Fruit fly (Drosophila melanogaster) whole organism, embryonic: Measurements from ENCODE around the gene Galphai.

Experiments used
- Ada2b ChIP-seq: fragments of 200-800 bp; sonication (Bioruptor generic); IDR thresholded peaks from 2 replicates; pipeline ENCODE4 v1.3.6; 2022; ENCODE audit warnings: missing biosample characterization, missing genetic modification characterization
- BEAF-32 ChIP-seq: fragments of 200-800 bp; sonication (Bioruptor generic); optimal IDR thresholded peaks from 3 replicates; lab custom pipeline; 2017; ENCODE audit warnings: missing biosample characterization, missing genetic modification characterization, mild to moderate bottlenecking, moderate library complexity, missing genetic modification reagents
- CG10543 ChIP-seq: fragments of 200-800 bp; sonication (Bioruptor generic); optimal IDR thresholded peaks from 3 replicates; lab custom pipeline; 2017; ENCODE audit warnings: missing biosample characterization, mild to moderate bottlenecking, missing genetic modification characterization, moderate library complexity
- CG11504 ChIP-seq: fragments of 200-800 bp; sonication (Bioruptor generic); optimal IDR thresholded peaks from 3 replicates; lab custom pipeline; 2019; ENCODE audit warnings: missing biosample characterization, mild to moderate bottlenecking, missing genetic modification characterization, moderate library complexity
- CG12104 ChIP-seq: fragments of 200-800 bp; sonication (Bioruptor generic); optimal IDR thresholded peaks from 3 replicates; lab custom pipeline; 2016; ENCODE audit warnings: missing biosample characterization, missing genetic modification characterization
- CG12299 ChIP-seq: fragments of 200-800 bp; sonication (Bioruptor generic); optimal IDR thresholded peaks from 2 replicates; lab custom pipeline; 2018; ENCODE audit warnings: missing biosample characterization, mild to moderate bottlenecking, missing genetic modification characterization
- CG13123 ChIP-seq: fragments of 200-800 bp; sonication (Bioruptor generic); optimal IDR thresholded peaks from 2 replicates; lab custom pipeline; 2016; ENCODE audit warnings: missing biosample characterization, missing genetic modification characterization
- CG13296 ChIP-seq: fragments of 200-800 bp; sonication (Bioruptor generic); optimal IDR thresholded peaks from 3 replicates; lab custom pipeline; 2018; ENCODE audit warnings: missing biosample characterization, mild to moderate bottlenecking, missing genetic modification characterization
- CG13775 ChIP-seq: fragments of 200-800 bp; sonication (Bioruptor generic); optimal IDR thresholded peaks from 3 replicates; lab custom pipeline; 2017; ENCODE audit warnings: missing biosample characterization, mild to moderate bottlenecking, missing genetic modification characterization
- CG1529 ChIP-seq: fragments of 200-800 bp; sonication (Bioruptor generic); optimal IDR thresholded peaks from 3 replicates; lab custom pipeline; 2018; ENCODE audit warnings: missing biosample characterization, missing genetic modification characterization
- CG15479 ChIP-seq: fragments of 200-800 bp; sonication (Bioruptor generic); optimal IDR thresholded peaks from 3 replicates; lab custom pipeline; 2019; ENCODE audit warnings: missing biosample characterization, mild to moderate bottlenecking, missing genetic modification characterization, moderate library complexity
- CG1647 ChIP-seq: fragments of 200-800 bp; sonication (Bioruptor generic); optimal IDR thresholded peaks from 3 replicates; lab custom pipeline; 2016; ENCODE audit warnings: missing biosample characterization, missing genetic modification characterization
- CG17186 ChIP-seq: fragments of 200-800 bp; sonication (Bioruptor generic); optimal IDR thresholded peaks from 3 replicates; lab custom pipeline; 2017; ENCODE audit warnings: missing biosample characterization, missing genetic modification reagents, missing genetic modification characterization
- CG17361 ChIP-seq: fragments of 200-800 bp; sonication (Bioruptor generic); IDR thresholded peaks from 3 replicates; pipeline ENCODE4 v1.3.6; 2022; ENCODE audit warnings: missing biosample characterization, missing genetic modification characterization
- CG2875 ChIP-seq: fragments of 200-800 bp; sonication (Bioruptor generic); optimal IDR thresholded peaks from 2 replicates; lab custom pipeline; 2017; ENCODE audit warnings: missing biosample characterization, mild to moderate bottlenecking, missing genetic modification characterization, missing genetic modification reagents
- CG30431 ChIP-seq: fragments of 200-800 bp; sonication (Bioruptor generic); optimal IDR thresholded peaks from 2 replicates; lab custom pipeline; 2017; ENCODE audit warnings: missing biosample characterization, missing genetic modification characterization
- CG32772 ChIP-seq: fragments of 200-800 bp; sonication (Bioruptor generic); IDR thresholded peaks from 2 replicates; pipeline ENCODE4 v1.3.6; 2022; ENCODE audit warnings: missing biosample characterization, missing genetic modification characterization
- CG34224 ChIP-seq: fragments of 200-800 bp; sonication (Bioruptor generic); IDR thresholded peaks from 3 replicates; pipeline ENCODE4 v1.3.6; 2022; ENCODE audit warnings: missing biosample characterization, missing genetic modification characterization; ENCODE audit not compliant: partially characterized antibody
- CG3726 ChIP-seq: fragments of 200-800 bp; sonication (Bioruptor generic); IDR thresholded peaks from 3 replicates; pipeline ENCODE4, ENCODE4 v1.3.6; 2022; ENCODE audit warnings: missing biosample characterization, missing genetic modification characterization
- CG3838 ChIP-seq: fragments of 200-800 bp; sonication (Bioruptor generic); optimal IDR thresholded peaks from 3 replicates; lab custom pipeline; 2016; ENCODE audit warnings: missing biosample characterization, missing genetic modification characterization
- CG4707 ChIP-seq: fragments of 200-800 bp; sonication (Bioruptor generic); optimal IDR thresholded peaks from 2 replicates; lab custom pipeline; 2018; ENCODE audit warnings: missing biosample characterization, mild to moderate bottlenecking, missing genetic modification characterization, moderate library complexity
- CG5180 ChIP-seq: fragments of 200-800 bp; sonication (Bioruptor generic); optimal IDR thresholded peaks from 3 replicates; lab custom pipeline; 2017; ENCODE audit warnings: missing biosample characterization, missing genetic modification characterization, mild to moderate bottlenecking, moderate library complexity, missing genetic modification reagents
- CG8924 ChIP-seq: fragments of 200-800 bp; optimal IDR thresholded peaks from 3 replicates; lab custom pipeline; 2019; ENCODE audit warnings: missing biosample characterization, mild to moderate bottlenecking, missing genetic modification characterization, moderate library complexity
- CG9797 ChIP-seq: fragments of 200-800 bp; sonication (Bioruptor generic); optimal IDR thresholded peaks from 3 replicates; lab custom pipeline; 2018; ENCODE audit warnings: missing biosample characterization, mild to moderate bottlenecking, missing genetic modification characterization
- CoRest ChIP-seq: fragments of 200-800 bp; sonication (Bioruptor generic); optimal IDR thresholded peaks from 3 replicates; lab custom pipeline; 2018; ENCODE audit warnings: missing biosample characterization, mild to moderate bottlenecking, missing genetic modification characterization, moderate library complexity
- D ChIP-seq, 2 experiments: fragments of 200-800 bp in 1 of 2; fragments of >200 bp in 1 of 2; sonication (Bioruptor generic) in 1 of 2; optimal IDR thresholded peaks; 2 replicates in 1 of 2; 3 replicates in 1 of 2; lab custom pipeline; 2017; ENCODE audit warnings: mild to moderate bottlenecking in 1 of 2, missing biosample characterization in 1 of 2, missing genetic modification characterization in 1 of 2, missing genetic modification reagents in 1 of 2
- D19B ChIP-seq: fragments of 200-800 bp; sonication (Bioruptor generic); optimal IDR thresholded peaks from 2 replicates; lab custom pipeline; 2017; ENCODE audit warnings: missing biosample characterization, mild to moderate bottlenecking, missing genetic modification characterization
- Dfd ChIP-seq, 2 experiments: fragments of >200 bp; optimal IDR thresholded peaks; 2 replicates each; lab custom pipeline; 2017; ENCODE audit warnings: missing biosample characterization in 2 of 2, missing genetic modification characterization in 2 of 2
- Dref ChIP-seq: fragments of 200-800 bp; sonication (Bioruptor generic); IDR thresholded peaks from 2 replicates; pipeline ENCODE4 v1.3.6; 2022; ENCODE audit warnings: missing biosample characterization, missing genetic modification characterization
- Ets65A ChIP-seq: fragments of 200-800 bp; sonication (Bioruptor generic); peaks from one replicate; lab custom pipeline; 2016; ENCODE audit warnings: missing biosample characterization, missing genetic modification characterization
- Opbp ChIP-seq: fragments of 200-800 bp; sonication (Bioruptor generic); IDR thresholded peaks from 3 replicates; pipeline ENCODE4 v1.3.6; 2022; ENCODE audit warnings: missing biosample characterization, missing genetic modification characterization; ENCODE audit not compliant: partially characterized antibody
- Ssrp ChIP-seq: fragments of 200-800 bp; sonication (Bioruptor generic); optimal IDR thresholded peaks from 2 replicates; lab custom pipeline; 2018; ENCODE audit warnings: missing biosample characterization, mild to moderate bottlenecking, missing genetic modification characterization, moderate library complexity
- bab2 ChIP-seq: fragments of 200-800 bp; sonication (Bioruptor generic); optimal IDR thresholded peaks from 2 replicates; lab custom pipeline; 2016; ENCODE audit warnings: missing biosample characterization, missing genetic modification characterization
- dpn ChIP-seq, 2 experiments: fragments of 200-800 bp; sonication (Bioruptor generic); optimal IDR thresholded peaks; 3 replicates each; lab custom pipeline; 2016; ENCODE audit warnings: missing biosample characterization in 2 of 2, missing genetic modification characterization in 2 of 2
- fu2 ChIP-seq: fragments of 200-800 bp; sonication (Bioruptor generic); optimal IDR thresholded peaks from 2 replicates; lab custom pipeline; 2016; ENCODE audit warnings: missing biosample characterization, missing genetic modification characterization
- gsb-n ChIP-seq: fragments of 200-800 bp; sonication (Bioruptor generic); optimal IDR thresholded peaks from 3 replicates; lab custom pipeline; 2018; ENCODE audit warnings: missing biosample characterization, mild to moderate bottlenecking, missing genetic modification characterization
- inv ChIP-seq: fragments of 200-800 bp; sonication (Bioruptor generic); IDR thresholded peaks from 2 replicates; pipeline ENCODE4 v1.3.6; 2022; ENCODE audit warnings: missing biosample characterization, missing genetic modification characterization; ENCODE audit not compliant: partially characterized antibody
- nau ChIP-seq: fragments of 200-800 bp; sonication (Bioruptor generic); optimal IDR thresholded peaks from 3 replicates; lab custom pipeline; 2017; ENCODE audit warnings: missing biosample characterization, mild to moderate bottlenecking, missing genetic modification characterization, missing genetic modification reagents
- nmo ChIP-seq: fragments of 200-800 bp; sonication (Bioruptor generic); optimal IDR thresholded peaks from 2 replicates; lab custom pipeline; 2018; ENCODE audit warnings: missing biosample characterization, mild to moderate bottlenecking, missing genetic modification characterization, moderate library complexity
- otp ChIP-seq: fragments of 200-800 bp; sonication (Bioruptor generic); IDR thresholded peaks from 3 replicates; pipeline ENCODE4, ENCODE4 v1.3.6; 2022; ENCODE audit warnings: missing biosample characterization, missing genetic modification characterization
- pan ChIP-seq, 4 experiments: fragments of >200 bp in 3 of 4; fragments of 200-800 bp in 1 of 4; sonication (Bioruptor generic) in 1 of 4; optimal IDR thresholded peaks in 3 of 4; IDR thresholded peaks in 1 of 4; 2 replicates each; pipeline versions ENCODE4 v1.3.6 to Lab custom; 2017 to 2022; ENCODE audit warnings: missing biosample characterization in 2 of 4, missing genetic modification characterization in 2 of 4, mixed read lengths in 1 of 4
- pb ChIP-seq: fragments of 200-800 bp; sonication (Bioruptor generic); optimal IDR thresholded peaks from 3 replicates; lab custom pipeline; 2016; ENCODE audit warnings: missing biosample characterization, missing genetic modification characterization
- scrt ChIP-seq: fragments of 200-800 bp; sonication (Bioruptor generic); optimal IDR thresholded peaks from 2 replicates; lab custom pipeline; 2018; ENCODE audit warnings: missing biosample characterization, mild to moderate bottlenecking, missing genetic modification characterization, moderate library complexity
- so ChIP-seq: fragments of 200-800 bp; sonication (Bioruptor generic); IDR thresholded peaks from 3 replicates; pipeline ENCODE4 v1.3.6; 2022; ENCODE audit warnings: missing biosample characterization, missing genetic modification characterization
- sqz ChIP-seq: fragments of 200-800 bp; sonication (Bioruptor generic); optimal IDR thresholded peaks from 3 replicates; lab custom pipeline; 2018; ENCODE audit warnings: missing biosample characterization, mild to moderate bottlenecking, missing genetic modification characterization
- tll ChIP-seq, 2 experiments: fragments of 200-800 bp in 1 of 2; fragments of >200 bp in 1 of 2; sonication (Bioruptor generic) in 1 of 2; optimal IDR thresholded peaks; 2 replicates each; lab custom pipeline; 2017 to 2019; ENCODE audit warnings: missing biosample characterization in 2 of 2, missing genetic modification characterization in 2 of 2, mild to moderate bottlenecking in 1 of 2, moderate library complexity in 1 of 2
- zf30C ChIP-seq: fragments of 200-800 bp; sonication (Bioruptor generic); optimal IDR thresholded peaks from 3 replicates; lab custom pipeline; 2018; ENCODE audit warnings: missing biosample characterization, mild to moderate bottlenecking, missing genetic modification characterization

Gene Galphai

dm6 chr3L:6963792-6964487 is 15.9 kb downstream of the Galphai start (continued):
- TF ChIP-seq D (optimal IDR thresholded peaks at IDR 0.05; lab: Kevin White, UChicago) = no peak
- TF ChIP-seq D (GFP tag; optimal IDR thresholded peaks at IDR 0.05; lab: Kevin White, UChicago) = peak; percentile 81
- peak; percentile 86 for TF ChIP-seq CG11504 (tag; lab: Kevin White, UChicago)
- TF ChIP-seq CG12299 (tag; lab: Kevin White, UChicago) = peak; percentile 68
- peak; percentile 73 for TF ChIP-seq CG12104 (GFP tag; lab: Kevin White, UChicago)
- TF ChIP-seq CG4707 = peak; percentile 56
- peak; percentile 11; the same call in 1 of the 3 replicates for TF ChIP-seq CG34224
- peak; percentile 66 for TF ChIP-seq CG32772 (GFP tag; lab: Robert Waterston, UW)
- peak; percentile 82 to 83 for TF ChIP-seq dpn (GFP tag; optimal IDR thresholded peaks at IDR 0.05; lab: Kevin White, UChicago)
- no peak for TF ChIP-seq Dfd (GFP tag; optimal IDR thresholded peaks at IDR 0.05; lab: Kevin White, UChicago)
- TF ChIP-seq CG3726 (GFP tag; lab: Robert Waterston, UW) = no peak
- peak; percentile 30 for TF ChIP-seq sqz (GFP tag; lab: Kevin White, UChicago)
- TF ChIP-seq Ssrp (tag; lab: Kevin White, UChicago) = peak; percentile 83
- TF ChIP-seq CG9797 = no peak
- peak; percentile 70; the same call in 1 of the 3 replicates for TF ChIP-seq so (GFP tag; lab: Robert Waterston, UW)
- TF ChIP-seq CG3838 (GFP tag; lab: Kevin White, UChicago) = peak; percentile 42
- peak; percentile 90 for TF ChIP-seq zf30C (GFP tag; lab: Kevin White, UChicago)
- no peak for TF ChIP-seq Dref
- TF ChIP-seq CG13775 (GFP tag; lab: Kevin White, UChicago) = peak; percentile 76
- TF ChIP-seq CG1529 (GFP tag; lab: Kevin White, UChicago) = peak; percentile 77
- TF ChIP-seq fu2 (GFP tag; lab: Kevin White, UChicago) = peak; percentile 55
- TF ChIP-seq scrt (GFP tag; lab: Kevin White, UChicago) = peak; percentile 55
- TF ChIP-seq BEAF-32 = no peak
- peak; percentile 80 for TF ChIP-seq CG17361 (GFP tag; lab: Robert Waterston, UW)
- TF ChIP-seq otp (GFP tag; lab: Robert Waterston, UW) = peak; percentile 65; the same call in 2 of the 3 replicates
- peak; percentile 88 for TF ChIP-seq CG8924
- peak; percentile 65 for TF ChIP-seq CG1647 (GFP tag; lab: Kevin White, UChicago)
- TF ChIP-seq inv = no peak
- TF ChIP-seq CoRest = peak; percentile 88
- peak; percentile 78 for TF ChIP-seq bab2 (GFP tag; lab: Kevin White, UChicago)
- peak; percentile 74 for TF ChIP-seq Ada2b (GFP tag; lab: Robert Waterston, UW)
- peak; percentile 44 for TF ChIP-seq nau
- TF ChIP-seq nmo (GFP tag; lab: Kevin White, UChicago) = peak; percentile 86
- TF ChIP-seq Ets65A (GFP tag; lab: Kevin White, UChicago) = peak; percentile 95
- TF ChIP-seq CG10543 (GFP tag; lab: Kevin White, UChicago) = no peak
- TF ChIP-seq CG15479 = no peak
- TF ChIP-seq gsb-n (tag; lab: Kevin White, UChicago) = peak; percentile 84
- no peak for TF ChIP-seq Opbp (GFP tag; lab: Robert Waterston, UW)
- peak; percentile 67 for TF ChIP-seq pb
- peak; percentile 71 for TF ChIP-seq CG13296 (GFP tag; lab: Kevin White, UChicago)
- no peak for TF ChIP-seq tll (GFP tag; optimal IDR thresholded peaks at IDR 0.05; lab: Kevin White, UChicago)
- no peak for TF ChIP-seq CG5180
- TF ChIP-seq D19B (GFP tag; lab: Kevin White, UChicago) = peak; percentile 6
- no peak for TF ChIP-seq pan (optimal IDR thresholded peaks at IDR 0.05; lab: Kevin White, UChicago)
- peak in 1 of 2 experiments; percentile 72 for TF ChIP-seq pan (GFP tag; optimal IDR thresholded peaks at IDR 0.05 in 1 of 2, IDR thresholded peaks at IDR 0.05 in 1 of 2)
- TF ChIP-seq CG2875 (GFP tag; lab: Kevin White, UChicago) = peak; percentile 79
- peak; percentile 69 for TF ChIP-seq CG13123 (GFP tag; lab: Kevin White, UChicago)
- TF ChIP-seq CG17186 (GFP tag; lab: Kevin White, UChicago) = peak; percentile 50
- TF ChIP-seq CG30431 = peak; percentile 70
